Fruit fly (Drosophila melanogaster) S2 (cell line): ENCODE data around the gene CG17712.

Experiments used
- CG8478 ChIP-seq: fragments of >200 bp; optimal IDR thresholded peaks from 2 replicates; lab custom pipeline; 2018
- CTCF ChIP-seq, 2 experiments: fragments of >200 bp; optimal IDR thresholded peaks; 2 replicates each; lab custom pipeline; 2018

dm6 chr2L:1723937-1724591, 27.9 kb downstream of the CG17712 start, which contains the start of gene Rim2:
- peak in 1 of 2 experiments; percentile 2 for TF ChIP-seq CTCF (optimal IDR thresholded peaks at IDR 0.05; lab: Kevin White, UChicago)
- TF ChIP-seq CG8478 (lab: Kevin White, UChicago), result no peak
